Worm (Caenorhabditis elegans) whole organism, young adult: ENCODE data around the gene moe-3.

ENCODE experiments used
- Y95B8A.8 ChIP-seq: fragments of 200-800 bp; sonication (Bioruptor generic); IDR thresholded peaks from 2 replicates; pipeline ENCODE4 v1.3.6; 2022; ENCODE audit warnings: missing genetic modification reagents, missing genetic modification characterization, missing compliant biosample characterization
- chd-7 ChIP-seq: sonication (generic microtip); optimal IDR thresholded peaks from 2 replicates; lab custom pipeline; 2016; ENCODE audit warnings: mild to moderate bottlenecking, missing genetic modification characterization, moderate library complexity, missing compliant biosample characterization
- hmg-1.2 ChIP-seq: fragments of 200-800 bp; sonication (Bioruptor generic); IDR thresholded peaks from 2 replicates; pipeline ENCODE4 v1.3.6; 2022; ENCODE audit warnings: missing genetic modification reagents, missing genetic modification characterization, missing compliant biosample characterization
- lin-54 ChIP-seq: fragments of 200-800 bp; sonication (Bioruptor generic); optimal IDR thresholded peaks from 2 replicates; lab custom pipeline; 2018; ENCODE audit warnings: mild to moderate bottlenecking, missing genetic modification characterization, missing compliant biosample characterization
- mcd-1 ChIP-seq: fragments of 200-800 bp; sonication (Bioruptor generic); IDR thresholded peaks from 2 replicates; pipeline ENCODE4 v1.3.6; 2022; ENCODE audit warnings: missing genetic modification reagents, missing genetic modification characterization, missing compliant biosample characterization
- rpc-1 ChIP-seq, 2 experiments: fragments of 150-350 bp in 1 of 2; sonication (generic microtip) in 1 of 2; optimal IDR thresholded peaks; 2 replicates each; lab custom pipeline; 2014 to 2018; ENCODE audit warnings: missing biosample characterization in 1 of 2, missing genetic modification characterization in 1 of 2, missing genetic modification reagents in 1 of 2, missing genotype in 1 of 2

DNA sequence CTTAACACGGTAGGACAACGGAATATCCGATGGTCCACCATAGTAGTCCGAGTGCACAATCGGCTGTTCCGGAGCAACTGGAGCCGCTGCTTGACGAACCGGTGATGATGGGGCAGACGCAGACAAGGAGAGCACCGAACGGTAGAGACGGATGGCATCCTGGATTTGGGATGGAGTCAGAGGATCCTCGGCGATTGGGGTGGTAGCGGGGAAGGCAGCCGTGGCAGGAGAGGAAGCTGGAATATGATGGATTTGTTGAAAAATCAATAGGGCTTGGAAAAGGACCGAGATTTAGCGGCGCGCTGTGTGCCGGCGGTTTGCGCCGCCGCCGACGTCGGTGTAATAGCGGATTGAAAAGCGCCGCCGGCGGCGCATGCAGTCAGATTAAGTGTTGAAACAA is 13.1 kb downstream of the moe-3 start:
- TF ChIP-seq hmg-1.2 (GFP tag; lab: Robert Waterston, UW) (no peak), lin-54 (GFP tag; lab: Kevin White, UChicago) (no peak), rpc-1 (optimal IDR thresholded peaks at IDR 0.05; lab: Kevin White, UChicago) (no peak), rpc-1 (tag; optimal IDR thresholded peaks at IDR 0.05; lab: Kevin White, UChicago) (no peak), mcd-1 (GFP tag; lab: Robert Waterston, UW) (no peak), chd-7 (tag; lab: Kevin White, UChicago) (no peak), Y95B8A.8 (no peak)
